Fruit fly (Drosophila melanogaster) whole organism, embryonic: ENCODE measurements around the gene msd1.

Source experiments
- Aef1 ChIP-seq: fragments of 200-800 bp; sonication (Bioruptor generic); IDR thresholded peaks from 3 replicates; pipeline ENCODE4 v1.3.6; 2022; ENCODE audit warnings: missing biosample characterization, missing genetic modification characterization
- CG10274 ChIP-seq: fragments of 200-800 bp; sonication (Bioruptor generic); optimal IDR thresholded peaks from 3 replicates; lab custom pipeline; 2017; ENCODE audit warnings: missing biosample characterization, mild to moderate bottlenecking, missing genetic modification characterization
- CG10462 ChIP-seq: fragments of 200-800 bp; sonication (Bioruptor generic); optimal IDR thresholded peaks from 2 replicates; lab custom pipeline; 2016; ENCODE audit warnings: missing biosample characterization, missing genetic modification characterization
- CG10565 ChIP-seq: fragments of 200-800 bp; sonication (Bioruptor generic); optimal IDR thresholded peaks from 3 replicates; lab custom pipeline; 2016; ENCODE audit warnings: missing biosample characterization, mild to moderate bottlenecking, missing genetic modification characterization
- CG12659 ChIP-seq: fragments of 200-800 bp; sonication (Bioruptor generic); optimal IDR thresholded peaks from 3 replicates; lab custom pipeline; 2017; ENCODE audit warnings: mild to moderate bottlenecking, missing biosample characterization, missing genetic modification reagents, missing genetic modification characterization
- CG1832 ChIP-seq: fragments of 200-800 bp; sonication (Bioruptor generic); optimal IDR thresholded peaks from 2 replicates; lab custom pipeline; 2017; ENCODE audit warnings: missing biosample characterization, mild to moderate bottlenecking, missing genetic modification characterization, inconsistent platforms
- CG18599 ChIP-seq: fragments of 200-800 bp; sonication (Bioruptor generic); optimal IDR thresholded peaks from 3 replicates; lab custom pipeline; 2017; ENCODE audit warnings: missing biosample characterization, missing genetic modification characterization, mild to moderate bottlenecking, moderate library complexity, missing genetic modification reagents
- CG2889 ChIP-seq: fragments of 200-800 bp; sonication (Bioruptor generic); IDR thresholded peaks from 3 replicates; pipeline ENCODE4 v1.3.6; 2022; ENCODE audit warnings: missing biosample characterization, missing genetic modification characterization
- CG4730 ChIP-seq: fragments of 200-800 bp; sonication (Bioruptor generic); IDR thresholded peaks from 2 replicates; pipeline ENCODE4 v1.3.6; 2022; ENCODE audit warnings: missing biosample characterization, missing genetic modification characterization
- CG6254 ChIP-seq: fragments of 200-800 bp; sonication (Bioruptor generic); optimal IDR thresholded peaks from 3 replicates; lab custom pipeline; 2017; ENCODE audit warnings: mild to moderate bottlenecking, missing biosample characterization, missing genetic modification reagents, missing genetic modification characterization
- CG6654 ChIP-seq: fragments of 200-800 bp; sonication (Bioruptor generic); optimal IDR thresholded peaks from 2 replicates; lab custom pipeline; 2017; ENCODE audit warnings: missing biosample characterization, mild to moderate bottlenecking, missing genetic modification characterization
- CG6689 ChIP-seq: fragments of 200-800 bp; sonication (Bioruptor generic); IDR thresholded peaks from 2 replicates; pipeline ENCODE4 v1.3.6; 2022; ENCODE audit warnings: missing biosample characterization, missing genetic modification characterization
- CG7839 ChIP-seq: fragments of 200-800 bp; sonication (Bioruptor generic); optimal IDR thresholded peaks from 3 replicates; lab custom pipeline; 2018; ENCODE audit warnings: missing biosample characterization, mild to moderate bottlenecking, missing genetic modification characterization, moderate library complexity
- CG7928 ChIP-seq: fragments of 200-800 bp; sonication (Bioruptor generic); optimal IDR thresholded peaks from 2 replicates; lab custom pipeline; 2017; ENCODE audit warnings: missing biosample characterization, mild to moderate bottlenecking, missing genetic modification characterization
- CG9437 ChIP-seq: fragments of 200-800 bp; sonication (Bioruptor generic); optimal IDR thresholded peaks from 2 replicates; lab custom pipeline; 2018; ENCODE audit warnings: missing biosample characterization, mild to moderate bottlenecking, missing genetic modification characterization
- Lpt ChIP-seq: fragments of >200 bp; optimal IDR thresholded peaks from 2 replicates; lab custom pipeline; 2018; ENCODE audit warnings: missing biosample characterization, missing genetic modification characterization
- Mes4 ChIP-seq: fragments of 200-800 bp; sonication (Bioruptor generic); optimal IDR thresholded peaks from 2 replicates; lab custom pipeline; 2016; ENCODE audit warnings: missing biosample characterization, missing genetic modification characterization
- Nf-YA ChIP-seq: fragments of 200-800 bp; sonication (Bioruptor generic); IDR thresholded peaks from 2 replicates; pipeline ENCODE4 v1.3.6; 2022; ENCODE audit warnings: missing biosample characterization, missing genetic modification characterization
- Oaz ChIP-seq: fragments of 200-800 bp; sonication (Bioruptor generic); IDR thresholded peaks from 2 replicates; pipeline ENCODE4 v1.3.6; 2022; ENCODE audit warnings: missing biosample characterization, missing genetic modification characterization
- Optix ChIP-seq: fragments of 200-800 bp; sonication (Bioruptor generic); IDR thresholded peaks from 3 replicates; pipeline ENCODE4 v1.3.6; 2022; ENCODE audit warnings: missing biosample characterization, missing genetic modification characterization
- TFAM ChIP-seq: fragments of 200-800 bp; sonication (Bioruptor generic); optimal IDR thresholded peaks from 2 replicates; lab custom pipeline; 2017; ENCODE audit warnings: missing biosample characterization, missing genetic modification characterization, inconsistent platforms
- Xbp1 ChIP-seq: fragments of 200-800 bp; sonication (Bioruptor generic); optimal IDR thresholded peaks from 3 replicates; lab custom pipeline; 2016; ENCODE audit warnings: missing biosample characterization, mild to moderate bottlenecking, missing genetic modification characterization
- Xrp1 ChIP-seq: fragments of 200-800 bp; sonication (Bioruptor generic); IDR thresholded peaks from 2 replicates; pipeline ENCODE4 v1.3.6; 2022; ENCODE audit warnings: missing biosample characterization, missing genetic modification characterization
- amos ChIP-seq: fragments of 200-800 bp; sonication (Bioruptor generic); IDR thresholded peaks from 2 replicates; pipeline ENCODE4 v1.3.6; 2022; ENCODE audit warnings: missing biosample characterization, missing genetic modification characterization; ENCODE audit not compliant: partially characterized antibody
- bowl ChIP-seq: fragments of 200-800 bp; sonication (Bioruptor generic); IDR thresholded peaks from 2 replicates; pipeline ENCODE4 v1.3.6; 2022; ENCODE audit warnings: missing biosample characterization, missing genetic modification characterization
- cg ChIP-seq: fragments of 200-800 bp; sonication (Bioruptor generic); optimal IDR thresholded peaks from 3 replicates; lab custom pipeline; 2019; ENCODE audit warnings: missing biosample characterization, mild to moderate bottlenecking, missing genetic modification characterization, moderate library complexity
- chif ChIP-seq, 2 experiments: fragments of 200-800 bp; sonication (Bioruptor generic); optimal IDR thresholded peaks; 3 replicates each; lab custom pipeline; 2016; ENCODE audit warnings: missing biosample characterization in 2 of 2, missing genetic modification characterization in 2 of 2
- crol ChIP-seq: fragments of 200-800 bp; sonication (Bioruptor generic); IDR thresholded peaks from 2 replicates; pipeline ENCODE4 v1.3.6; 2022; ENCODE audit warnings: missing biosample characterization, missing genetic modification characterization
- disco-r ChIP-seq: fragments of 200-800 bp; sonication (Bioruptor generic); optimal IDR thresholded peaks from 2 replicates; lab custom pipeline; 2016; ENCODE audit warnings: missing biosample characterization, missing genetic modification characterization
- ems ChIP-seq: fragments of 200-800 bp; sonication (Bioruptor generic); optimal IDR thresholded peaks from 3 replicates; lab custom pipeline; 2016; ENCODE audit warnings: missing biosample characterization, missing genetic modification characterization
- eve ChIP-seq, 2 experiments: fragments of >200 bp; optimal IDR thresholded peaks; 2 replicates each; lab custom pipeline; 2017; ENCODE audit warnings: missing biosample characterization in 2 of 2, missing genetic modification characterization in 2 of 2
- ewg ChIP-seq: fragments of 200-800 bp; sonication (Bioruptor generic); optimal IDR thresholded peaks from 3 replicates; lab custom pipeline; 2017; ENCODE audit warnings: mild to moderate bottlenecking, missing biosample characterization, missing genetic modification reagents, missing genetic modification characterization
- fd96Cb ChIP-seq: fragments of 200-800 bp; sonication (Bioruptor generic); optimal IDR thresholded peaks from 2 replicates; lab custom pipeline; 2018; ENCODE audit warnings: missing biosample characterization, mild to moderate bottlenecking, missing genetic modification characterization, moderate library complexity
- gcm2 ChIP-seq: fragments of 200-800 bp; sonication (Bioruptor generic); optimal IDR thresholded peaks from 2 replicates; lab custom pipeline; 2016; ENCODE audit warnings: missing biosample characterization, missing genetic modification characterization
- lbe ChIP-seq: fragments of 200-800 bp; sonication (Bioruptor generic); optimal IDR thresholded peaks from 2 replicates; lab custom pipeline; 2016; ENCODE audit warnings: missing biosample characterization, mild to moderate bottlenecking, missing genetic modification characterization
- lov ChIP-seq, 2 experiments: fragments of 200-800 bp in 1 of 2; fragments of >200 bp in 1 of 2; sonication (Bioruptor generic) in 1 of 2; IDR thresholded peaks in 1 of 2; optimal IDR thresholded peaks in 1 of 2; 2 replicates in 1 of 2; 3 replicates in 1 of 2; pipeline versions ENCODE4 v1.3.6 to Lab custom; 2017 to 2022; ENCODE audit warnings: missing biosample characterization in 1 of 2, missing genetic modification characterization in 1 of 2
- maf-S ChIP-seq: fragments of 200-800 bp; sonication (Bioruptor generic); optimal IDR thresholded peaks from 2 replicates; lab custom pipeline; 2016; ENCODE audit warnings: missing biosample characterization, missing genetic modification characterization
- mirr ChIP-seq: fragments of 200-800 bp; sonication (Bioruptor generic); optimal IDR thresholded peaks from 3 replicates; lab custom pipeline; 2018; ENCODE audit warnings: missing biosample characterization, mild to moderate bottlenecking, missing genetic modification characterization
- nom ChIP-seq: fragments of 200-800 bp; sonication (Bioruptor generic); optimal IDR thresholded peaks from 2 replicates; lab custom pipeline; 2017; ENCODE audit warnings: missing biosample characterization, missing genetic modification characterization, mild to moderate bottlenecking, moderate library complexity, missing genetic modification reagents
- oc ChIP-seq: fragments of 200-800 bp; sonication (Bioruptor generic); optimal IDR thresholded peaks from 2 replicates; lab custom pipeline; 2018; ENCODE audit warnings: missing biosample characterization, mild to moderate bottlenecking, missing genetic modification characterization, moderate library complexity
- odd ChIP-seq: fragments of 200-800 bp; sonication (Bioruptor generic); optimal IDR thresholded peaks from 2 replicates; lab custom pipeline; 2017; ENCODE audit warnings: missing biosample characterization, mild to moderate bottlenecking, missing genetic modification characterization
- otp ChIP-seq: fragments of 200-800 bp; sonication (Bioruptor generic); IDR thresholded peaks from 3 replicates; pipeline ENCODE4, ENCODE4 v1.3.6; 2022; ENCODE audit warnings: missing biosample characterization, missing genetic modification characterization
- p53 ChIP-seq: fragments of 200-800 bp; sonication (Bioruptor generic); optimal IDR thresholded peaks from 2 replicates; lab custom pipeline; 2016; ENCODE audit warnings: missing biosample characterization, missing genetic modification characterization
- shn ChIP-seq: fragments of 200-800 bp; sonication (Bioruptor generic); optimal IDR thresholded peaks from 3 replicates; lab custom pipeline; 2016; ENCODE audit warnings: missing biosample characterization, missing genetic modification characterization
- sisA ChIP-seq: fragments of 200-800 bp; sonication (Bioruptor generic); IDR thresholded peaks from 2 replicates; pipeline ENCODE4 v1.3.6; 2022; ENCODE audit warnings: missing biosample characterization, missing genetic modification characterization
- slbo ChIP-seq: fragments of 200-800 bp; sonication (Bioruptor generic); IDR thresholded peaks from 2 replicates; pipeline ENCODE4 v1.3.6; 2022; ENCODE audit warnings: missing biosample characterization, missing genetic modification characterization
- sna ChIP-seq: fragments of 200-800 bp; sonication (Bioruptor generic); IDR thresholded peaks from 2 replicates; pipeline ENCODE4 v1.3.6; 2022; ENCODE audit warnings: missing biosample characterization, missing genetic modification characterization; ENCODE audit not compliant: partially characterized antibody
- stwl ChIP-seq: fragments of 200-800 bp; sonication (Bioruptor generic); optimal IDR thresholded peaks from 3 replicates; lab custom pipeline; 2018; ENCODE audit warnings: missing biosample characterization, mild to moderate bottlenecking, missing genetic modification characterization, moderate library complexity
- unc-4 ChIP-seq: fragments of 200-800 bp; sonication (Bioruptor generic); IDR thresholded peaks from 2 replicates; pipeline ENCODE4 v1.3.6; 2022; ENCODE audit warnings: missing biosample characterization, missing genetic modification characterization; ENCODE audit not compliant: partially characterized antibody
- vfl ChIP-seq: fragments of 200-800 bp; sonication (Bioruptor generic); optimal IDR thresholded peaks from 2 replicates; lab custom pipeline; 2016; ENCODE audit warnings: missing biosample characterization, missing genetic modification characterization

Gene msd1

dm6 chr3L:1307005-1307632 is 24.4 kb upstream of the msd1 start, which contains the start of the genes Ctr9 and Nt5a (continued):
- TF ChIP-seq chif (GFP tag; optimal IDR thresholded peaks at IDR 0.05; lab: Kevin White, UChicago) = peak in 1 of 2 experiments; percentile 36
- no peak for TF ChIP-seq Optix (GFP tag; lab: Robert Waterston, UW)
- no peak for TF ChIP-seq Mes4 (GFP tag; lab: Kevin White, UChicago)
- TF ChIP-seq lbe (GFP tag; lab: Kevin White, UChicago) = no peak
- TF ChIP-seq CG7839 (tag; lab: Kevin White, UChicago) = no peak
- peak; percentile 85 for TF ChIP-seq unc-4
- peak; percentile 56 for TF ChIP-seq ems (GFP tag; lab: Kevin White, UChicago)
- TF ChIP-seq CG7928 (GFP tag; lab: Kevin White, UChicago) = peak; percentile 45
- no peak for TF ChIP-seq Lpt
- TF ChIP-seq p53 (GFP tag; lab: Kevin White, UChicago) = peak; percentile 49
- TF ChIP-seq gcm2 (GFP tag; lab: Kevin White, UChicago) = peak; percentile 51
- no peak for TF ChIP-seq fd96Cb (tag; lab: Kevin White, UChicago)
- TF ChIP-seq mirr (GFP tag; lab: Kevin White, UChicago) = peak; percentile 64
- peak; percentile 80 for TF ChIP-seq slbo (GFP tag; lab: Robert Waterston, UW)
- no peak for TF ChIP-seq bowl (GFP tag; lab: Robert Waterston, UW)
- no peak for TF ChIP-seq Xrp1
- TF ChIP-seq TFAM (GFP tag; lab: Kevin White, UChicago) = no peak
- peak; percentile 32 for TF ChIP-seq sisA (GFP tag; lab: Robert Waterston, UW)
- TF ChIP-seq otp (GFP tag; lab: Robert Waterston, UW) = no peak
- TF ChIP-seq CG12659 (GFP tag; lab: Kevin White, UChicago) = peak; percentile 86
- no peak for TF ChIP-seq CG10565
- TF ChIP-seq sna (GFP tag; lab: Robert Waterston, UW) = peak; percentile 64; the same call in 1 of the 2 replicates
- TF ChIP-seq CG2889 (GFP tag; lab: Robert Waterston, UW) = peak; percentile 34; the same call in 1 of the 3 replicates
- peak; percentile 49 for TF ChIP-seq Aef1 (GFP tag; lab: Robert Waterston, UW)
- peak; percentile 45 for TF ChIP-seq maf-S
- TF ChIP-seq vfl (GFP tag; lab: Kevin White, UChicago) = peak; percentile 71
- no peak for TF ChIP-seq Nf-YA (GFP tag; lab: Robert Waterston, UW)
- peak; percentile 76 for TF ChIP-seq shn (GFP tag; lab: Kevin White, UChicago)
- TF ChIP-seq eve (GFP tag; optimal IDR thresholded peaks at IDR 0.05; lab: Kevin White, UChicago) = no peak
- TF ChIP-seq CG18599 (GFP tag; lab: Kevin White, UChicago) = peak; percentile 38
- no peak for TF ChIP-seq CG10274 (GFP tag; lab: Kevin White, UChicago)
- no peak for TF ChIP-seq odd (GFP tag; lab: Kevin White, UChicago)
- no peak for TF ChIP-seq CG1832 (GFP tag; lab: Kevin White, UChicago)
- TF ChIP-seq Xbp1 (GFP tag; lab: Kevin White, UChicago) = peak; percentile 65
- TF ChIP-seq CG6654 (GFP tag; lab: Kevin White, UChicago) = no peak
- no peak for TF ChIP-seq CG4730 (GFP tag; lab: Robert Waterston, UW)
- no peak for TF ChIP-seq lov (optimal IDR thresholded peaks at IDR 0.05; lab: Kevin White, UChicago)
- no peak for TF ChIP-seq lov (GFP tag; IDR thresholded peaks at IDR 0.05; lab: Robert Waterston, UW)
- TF ChIP-seq CG6254 (GFP tag; lab: Kevin White, UChicago) = no peak
- peak; percentile 81 for TF ChIP-seq amos
- TF ChIP-seq stwl (tag; lab: Kevin White, UChicago) = peak; percentile 78
- TF ChIP-seq cg (GFP tag; lab: Kevin White, UChicago) = no peak
- TF ChIP-seq CG10462 (GFP tag; lab: Kevin White, UChicago) = no peak
- no peak for TF ChIP-seq nom
- TF ChIP-seq oc (tag; lab: Kevin White, UChicago) = no peak
- no peak for TF ChIP-seq disco-r (GFP tag; lab: Kevin White, UChicago)
- no peak for TF ChIP-seq CG6689
- no peak for TF ChIP-seq CG9437
- no peak for TF ChIP-seq crol (GFP tag; lab: Robert Waterston, UW)
- no peak for TF ChIP-seq ewg (GFP tag; lab: Kevin White, UChicago)
- TF ChIP-seq Oaz = no peak
